Fruit fly (Drosophila melanogaster): ENCODE data around the gene CG5111.

The CG5111 gene

dm6 chr3R:25489685-25490084 lies 16.4 kb upstream of the CG5111 start (continued):
- no peak for TF ChIP-seq Fer1 (GFP tag; optimal IDR thresholded peaks at IDR 0.05)
- no peak for TF ChIP-seq Dfd (GFP tag; optimal IDR thresholded peaks at IDR 0.05)
- TF ChIP-seq Neu2 (GFP tag; optimal IDR thresholded peaks at IDR 0.05; ENCODE audit: borderline replicate concordance), result no peak
- no peak for TF ChIP-seq NfI (GFP tag; optimal IDR thresholded peaks at IDR 0.05)
- no peak for TF ChIP-seq CG16815 (GFP tag; optimal IDR thresholded peaks at IDR 0.05)
- peak; percentile 8; the same call in 1 of the 2 replicates for TF ChIP-seq CG6272 (GFP tag; IDR thresholded peaks at IDR 0.05)
- peak; percentile 4 for TF ChIP-seq Side (GFP tag; optimal IDR thresholded peaks at IDR 0.05)
- TF ChIP-seq CG17912 (GFP tag; optimal IDR thresholded peaks at IDR 0.05), result no peak
- TF ChIP-seq Scr (GFP tag; IDR thresholded peaks at IDR 0.05; ENCODE audit: partially characterized antibody), result peak; percentile 77
- TF ChIP-seq hbn (GFP tag; IDR thresholded peaks at IDR 0.05; ENCODE audit: partially characterized antibody), result peak; percentile 71
- TF ChIP-seq dimm (GFP tag; IDR thresholded peaks at IDR 0.05), result no peak
- peak; percentile 64 for TF ChIP-seq Med (GFP tag)
- no peak for TF ChIP-seq CG2875 (GFP tag; optimal IDR thresholded peaks at IDR 0.05)
- no peak for TF ChIP-seq CG9727 (GFP tag; optimal IDR thresholded peaks at IDR 0.05)
- TF ChIP-seq GATAe (GFP tag; conservative IDR thresholded peaks at IDR 0.05), result peak; percentile 44; the same call in 1 of the 2 replicates
- peak; percentile 52 for TF ChIP-seq CG13287 (GFP tag; IDR thresholded peaks at IDR 0.05; ENCODE audit: partially characterized antibody)
- no peak for TF ChIP-seq eyg (GFP tag; optimal IDR thresholded peaks at IDR 0.05)
- TF ChIP-seq exex (tag; optimal IDR thresholded peaks at IDR 0.05), result no peak
- no peak for TF ChIP-seq peb (GFP tag; IDR thresholded peaks at IDR 0.05)
- peak; percentile 57; the same call in 2 of the 3 replicates for TF ChIP-seq HLH4C (GFP tag; IDR thresholded peaks at IDR 0.05; ENCODE audit: partially characterized antibody)
- peak; percentile 71; the same call in 2 of the 3 replicates for TF ChIP-seq mld (GFP tag; IDR thresholded peaks at IDR 0.05; ENCODE audit: partially characterized antibody)
- TF ChIP-seq CG9932 (GFP tag; IDR thresholded peaks at IDR 0.05), result no peak
- TF ChIP-seq ase (GFP tag; IDR thresholded peaks at IDR 0.05), result no peak
- TF ChIP-seq Opbp (GFP tag; IDR thresholded peaks at IDR 0.05; ENCODE audit: partially characterized antibody), result peak; percentile 32; the same call in 1 of the 3 replicates
- TF ChIP-seq Dad (GFP tag; optimal IDR thresholded peaks at IDR 0.05), result no peak
- TF ChIP-seq eve (GFP tag; optimal IDR thresholded peaks at IDR 0.05), result no peak
- TF ChIP-seq CG10543 (GFP tag; optimal IDR thresholded peaks at IDR 0.05), result no peak
- TF ChIP-seq schlank (tag; optimal IDR thresholded peaks at IDR 0.05), result no peak
- no peak for TF ChIP-seq Ets97D (GFP tag; optimal IDR thresholded peaks at IDR 0.05)
- TF ChIP-seq CG8359 (GFP tag; optimal IDR thresholded peaks at IDR 0.05; ENCODE audit: borderline replicate concordance), result no peak
- TF ChIP-seq Drgx (GFP tag; IDR thresholded peaks at IDR 0.05), result no peak
- TF ChIP-seq unc-4 (GFP tag; IDR thresholded peaks at IDR 0.05; ENCODE audit: partially characterized antibody), result peak; percentile 51
- peak; percentile 79 for TF ChIP-seq Doc3 (GFP tag; IDR thresholded peaks at IDR 0.05; ENCODE audit: partially characterized antibody)
- TF ChIP-seq CG42726 (GFP tag; IDR thresholded peaks at IDR 0.05; ENCODE audit: partially characterized antibody), result 0 out of 2 replicates have a peak, but pooled peaks have one; percentile 21
- TF ChIP-seq CG16813 (GFP tag; IDR thresholded peaks at IDR 0.05; ENCODE audit: partially characterized antibody), result peak; percentile 59; the same call in 2 of the 3 replicates
- TF ChIP-seq CG2129 (GFP tag; IDR thresholded peaks at IDR 0.05; ENCODE audit: partially characterized antibody), result no peak; the same call in 1 of the 2 replicates
- peak; percentile 73; the same call in 2 of the 3 replicates for TF ChIP-seq knrl (GFP tag; IDR thresholded peaks at IDR 0.05; ENCODE audit: partially characterized antibody)
- peak; percentile 38 for TF ChIP-seq Ets65A (GFP tag)
- no peak for TF ChIP-seq CG1647 (GFP tag; optimal IDR thresholded peaks at IDR 0.05)
- no peak for TF ChIP-seq so (GFP tag; IDR thresholded peaks at IDR 0.05)
- no peak for TF ChIP-seq Pdp1 (GFP tag; optimal IDR thresholded peaks at IDR 0.05)
- TF ChIP-seq tna (GFP tag; IDR thresholded peaks at IDR 0.05; ENCODE audit: partially characterized antibody), result peak; percentile 52; the same call in 1 of the 2 replicates
- no peak for TF ChIP-seq zfh2 (GFP tag; optimal IDR thresholded peaks at IDR 0.05)
- TF ChIP-seq sug (tag; optimal IDR thresholded peaks at IDR 0.05), result peak; percentile 35
- no peak for TF ChIP-seq pros (GFP tag; optimal IDR thresholded peaks at IDR 0.05)
- peak; percentile 40 for TF ChIP-seq cad (GFP tag; optimal IDR thresholded peaks at IDR 0.05)
- peak; percentile 80 for TF ChIP-seq Dll (GFP tag; IDR thresholded peaks at IDR 0.05; ENCODE audit: partially characterized antibody)
- TF ChIP-seq Sry-δ (GFP tag; optimal IDR thresholded peaks at IDR 0.05), result peak; percentile 28
- TF ChIP-seq nau (GFP tag; optimal IDR thresholded peaks at IDR 0.05), result no peak

Measured in whole organism, embryonic.